Worm (Caenorhabditis elegans) whole organism, L4/young adult: ENCODE results near the gene ZK1290.1.

ENCODE experiments used
- W03F9.2 ChIP-seq: fragments of 150-350 bp; optimal IDR thresholded peaks from 2 replicates; lab custom pipeline; 2014; ENCODE audit warnings: missing biosample characterization, missing genetic modification characterization
- dao-5 ChIP-seq: sonication (generic microtip); optimal IDR thresholded peaks from 2 replicates; lab custom pipeline; 2016; ENCODE audit warnings: missing genotype, missing genetic modification characterization, moderate library complexity, missing compliant biosample characterization
- him-1 ChIP-seq: sonication (generic microtip); optimal IDR thresholded peaks from 2 replicates; lab custom pipeline; 2016; ENCODE audit warnings: missing genotype, missing genetic modification reagents, missing genetic modification characterization, missing compliant biosample characterization

- no peak for TF ChIP-seq W03F9.2 (tag; lab: Kevin White, UChicago)
- TF ChIP-seq him-1 (tag; lab: Kevin White, UChicago), result no peak
- TF ChIP-seq dao-5 (tag; lab: Kevin White, UChicago), result no peak
These were observed 1.1 kb downstream of the ZK1290.1 start for ce11 chrII:7562616-7563015.
